Worm (Caenorhabditis elegans) whole organism, late embryonic: ENCODE data around the gene C16C8.22.

Experiments
- ceh-34 ChIP-seq: sonication (generic microtip); optimal IDR thresholded peaks from 2 replicates; lab custom pipeline; 2016; ENCODE audit warnings: mild to moderate bottlenecking, missing genetic modification characterization, missing compliant biosample characterization
- pha-2 ChIP-seq: sonication (generic microtip); optimal IDR thresholded peaks from 2 replicates; lab custom pipeline; 2017; ENCODE audit warnings: mild to moderate bottlenecking, missing genetic modification characterization, missing compliant biosample characterization
- pqm-1 ChIP-seq: sonication (generic microtip); optimal IDR thresholded peaks from 2 replicates; lab custom pipeline; 2016; ENCODE audit warnings: missing genetic modification characterization, missing compliant biosample characterization
- sox-2 ChIP-seq: fragments of 200-800 bp; sonication (Bioruptor generic); IDR thresholded peaks from 2 replicates; pipeline ENCODE4 v1.3.6; 2022; ENCODE audit warnings: missing genetic modification reagents, missing genetic modification characterization, missing compliant biosample characterization

ce11 chrII:3453521-3453920 lies 10.5 kb upstream of the C16C8.22 start, which contains the start of gene C16C8.11:
- no peak for TF ChIP-seq sox-2 (GFP tag; lab: Robert Waterston, UW)
- no peak for TF ChIP-seq ceh-34 (tag; lab: Kevin White, UChicago)
- TF ChIP-seq pha-2 (tag; lab: Kevin White, UChicago): no peak
- TF ChIP-seq pqm-1 (tag; lab: Kevin White, UChicago): no peak
